Fruit fly (Drosophila melanogaster) whole organism, pupa: ENCODE results near the gene alpha-Man-IIa.

ENCODE experiments used
- CG10348 ChIP-seq: fragments of 200-800 bp; sonication (Bioruptor generic); IDR thresholded peaks from 2 replicates; pipeline ENCODE4 v1.3.6; 2022; ENCODE audit warnings: missing biosample characterization, missing genetic modification characterization
- CG12605 ChIP-seq: fragments of 200-800 bp; sonication (Bioruptor generic); IDR thresholded peaks from 2 replicates; pipeline ENCODE4 v1.3.6; 2022; ENCODE audit warnings: missing biosample characterization, missing genetic modification characterization
- CG13204 ChIP-seq: fragments of 200-800 bp; sonication (Bioruptor generic); optimal IDR thresholded peaks from 2 replicates; lab custom pipeline; 2018; ENCODE audit warnings: missing biosample characterization, mild to moderate bottlenecking, missing genetic modification characterization, moderate library complexity
- CG14655 ChIP-seq: fragments of 200-800 bp; sonication (Bioruptor generic); optimal IDR thresholded peaks from 3 replicates; lab custom pipeline; 2017; ENCODE audit warnings: mild to moderate bottlenecking, missing biosample characterization, missing genetic modification reagents, missing genetic modification characterization
- CG15710 ChIP-seq: fragments of 200-800 bp; sonication (Bioruptor generic); optimal IDR thresholded peaks from 2 replicates; lab custom pipeline; 2018; ENCODE audit warnings: missing biosample characterization, mild to moderate bottlenecking, missing genetic modification characterization, moderate library complexity
- CG17806 ChIP-seq: fragments of 200-800 bp; sonication (Bioruptor generic); optimal IDR thresholded peaks from 2 replicates; lab custom pipeline; 2018; ENCODE audit warnings: missing biosample characterization, mild to moderate bottlenecking, missing genetic modification characterization, moderate library complexity
- CG32121 ChIP-seq: fragments of 200-800 bp; sonication (Bioruptor generic); IDR thresholded peaks from 2 replicates; pipeline ENCODE4 v1.3.6; 2022; ENCODE audit warnings: missing biosample characterization, missing genetic modification characterization
- CG34367 ChIP-seq: fragments of 200-800 bp; sonication (Bioruptor generic); optimal IDR thresholded peaks from 2 replicates; lab custom pipeline; 2018; ENCODE audit warnings: missing biosample characterization, mild to moderate bottlenecking, missing genetic modification characterization
- CG4496 ChIP-seq: fragments of 200-800 bp; sonication (Bioruptor generic); IDR thresholded peaks from 3 replicates; pipeline ENCODE4 v1.3.6; 2022; ENCODE audit warnings: missing biosample characterization, missing genetic modification characterization
- CG8159 ChIP-seq: fragments of 200-800 bp; sonication (Bioruptor generic); optimal IDR thresholded peaks from 3 replicates; lab custom pipeline; 2018; ENCODE audit warnings: missing biosample characterization, mild to moderate bottlenecking, missing genetic modification characterization, moderate library complexity
- CG8301 ChIP-seq: fragments of 200-800 bp; sonication (Bioruptor generic); optimal IDR thresholded peaks from 2 replicates; lab custom pipeline; 2018; ENCODE audit warnings: missing biosample characterization, mild to moderate bottlenecking, missing genetic modification characterization
- CG9948 ChIP-seq: fragments of 200-800 bp; sonication (Bioruptor generic); optimal IDR thresholded peaks from 2 replicates; lab custom pipeline; 2018; ENCODE audit warnings: missing biosample characterization, mild to moderate bottlenecking, missing genetic modification characterization, moderate library complexity
- D1 ChIP-seq: fragments of 200-800 bp; sonication (Bioruptor generic); optimal IDR thresholded peaks from 2 replicates; lab custom pipeline; 2018; ENCODE audit warnings: missing biosample characterization, mild to moderate bottlenecking, missing genetic modification characterization, moderate library complexity
- EcR ChIP-seq: fragments of 200-800 bp; sonication (Bioruptor generic); optimal IDR thresholded peaks from 3 replicates; lab custom pipeline; 2019; ENCODE audit warnings: missing biosample characterization, missing genetic modification characterization, mild to moderate bottlenecking, moderate library complexity, missing genetic modification reagents
- Ets98B ChIP-seq: fragments of 200-800 bp; sonication (Bioruptor generic); IDR thresholded peaks from 2 replicates; pipeline ENCODE4 v1.3.6; 2022; ENCODE audit warnings: missing biosample characterization, missing genetic modification characterization
- Pif1A ChIP-seq: fragments of 200-800 bp; sonication (Bioruptor generic); optimal IDR thresholded peaks from 3 replicates; lab custom pipeline; 2016; ENCODE audit warnings: missing biosample characterization, missing genetic modification characterization
- Pif1B ChIP-seq: fragments of 200-800 bp; sonication (Bioruptor generic); optimal IDR thresholded peaks from 3 replicates; lab custom pipeline; 2016; ENCODE audit warnings: missing biosample characterization, missing genetic modification characterization
- Snoo ChIP-seq: fragments of 200-800 bp; sonication (Bioruptor generic); optimal IDR thresholded peaks from 3 replicates; lab custom pipeline; 2017; ENCODE audit warnings: missing biosample characterization, mild to moderate bottlenecking, missing genetic modification characterization, inconsistent platforms
- fd96Ca ChIP-seq: fragments of 200-800 bp; sonication (Bioruptor generic); IDR thresholded peaks from 3 replicates; pipeline ENCODE4 v1.3.6; 2022; ENCODE audit warnings: missing biosample characterization, missing genetic modification characterization
- gl ChIP-seq: fragments of 200-800 bp; sonication (Bioruptor generic); optimal IDR thresholded peaks from 2 replicates; lab custom pipeline; 2018; ENCODE audit warnings: missing biosample characterization, mild to moderate bottlenecking, missing genetic modification characterization
- rn ChIP-seq: fragments of 200-800 bp; sonication (Bioruptor generic); IDR thresholded peaks from 2 replicates; pipeline ENCODE4 v1.3.6; 2022; ENCODE audit warnings: missing biosample characterization, missing genetic modification characterization

Gene alpha-Man-IIa

dm6 chr3R:9433270-9433669 is 20.9 kb downstream of the alpha-Man-IIa start:
- TF ChIP-seq Snoo (no peak), Pif1B (GFP tag; lab: Kevin White, UChicago) (no peak), CG13204 (GFP tag; lab: Kevin White, UChicago) (no peak), CG34367 (tag; lab: Kevin White, UChicago) (no peak), CG32121 (GFP tag; lab: Robert Waterston, UW) (no peak), CG15710 (no peak), CG4496 (GFP tag; lab: Robert Waterston, UW) (no peak), CG10348 (no peak), CG12605 (no peak), rn (no peak), Ets98B (GFP tag; lab: Robert Waterston, UW) (no peak)

dm6 chr3R:9433774-9434173 is 21.4 kb downstream of the alpha-Man-IIa start:
- TF ChIP-seq CG15710: no peak

dm6 chr3R:9434543-9435407 is 22.4 kb downstream of the alpha-Man-IIa start:
- TF ChIP-seq D1 (tag; lab: Kevin White, UChicago) (no peak), CG10348 (peak; percentile 52; the same call in 1 of the 2 replicates), Ets98B (GFP tag; lab: Robert Waterston, UW) (peak; percentile 89), EcR (GFP tag; lab: Kevin White, UChicago) (no peak), rn (peak; percentile 76), Pif1B (GFP tag; lab: Kevin White, UChicago) (no peak), CG15710 (peak; percentile 35), CG8159 (tag; lab: Kevin White, UChicago) (peak; percentile 45), CG9948 (tag; lab: Kevin White, UChicago) (peak; percentile 51), CG4496 (GFP tag; lab: Robert Waterston, UW) (peak; percentile 92), fd96Ca (peak; percentile 63; the same call in 2 of the 3 replicates), Snoo (no peak), Pif1A (GFP tag; lab: Kevin White, UChicago) (peak; percentile 56), CG8301 (tag; lab: Kevin White, UChicago) (peak; percentile 77), CG17806 (tag; lab: Kevin White, UChicago) (peak; percentile 57), CG32121 (GFP tag; lab: Robert Waterston, UW) (peak; percentile 93), CG12605 (peak; percentile 49; the same call in 1 of the 2 replicates), gl (no peak), CG14655 (GFP tag; lab: Kevin White, UChicago) (peak; percentile 60), CG13204 (GFP tag; lab: Kevin White, UChicago) (no peak), CG34367 (tag; lab: Kevin White, UChicago) (no peak)
- TF ChIP-seq, all 21 proteins: peak for 14

- TF ChIP-seq Snoo: no peak
- TF ChIP-seq D1 (tag; lab: Kevin White, UChicago): no peak
- no peak for TF ChIP-seq CG14655 (GFP tag; lab: Kevin White, UChicago)
- no peak for TF ChIP-seq CG32121 (GFP tag; lab: Robert Waterston, UW)
- no peak for TF ChIP-seq CG12605
- TF ChIP-seq CG8301 (tag; lab: Kevin White, UChicago): no peak
- TF ChIP-seq Pif1A (GFP tag; lab: Kevin White, UChicago): no peak
- TF ChIP-seq CG10348: no peak
- no peak for TF ChIP-seq CG9948 (tag; lab: Kevin White, UChicago)
- TF ChIP-seq CG34367 (tag; lab: Kevin White, UChicago): no peak
- TF ChIP-seq gl: no peak
- TF ChIP-seq CG15710: no peak
- no peak for TF ChIP-seq fd96Ca
- TF ChIP-seq Pif1B (GFP tag; lab: Kevin White, UChicago): no peak
- TF ChIP-seq CG17806 (tag; lab: Kevin White, UChicago): no peak
- TF ChIP-seq CG13204 (GFP tag; lab: Kevin White, UChicago): no peak
- TF ChIP-seq CG4496 (GFP tag; lab: Robert Waterston, UW): no peak
- no peak for TF ChIP-seq rn
- no peak for TF ChIP-seq Ets98B (GFP tag; lab: Robert Waterston, UW)
Measured at dm6 chr3R:9435898-9436297, 23.6 kb downstream of the alpha-Man-IIa start.

dm6 chr3R:9436358-9436972 is 24.1 kb downstream of the alpha-Man-IIa start:
- TF ChIP-seq Pif1B (GFP tag; lab: Kevin White, UChicago) (no peak), CG34367 (tag; lab: Kevin White, UChicago) (no peak), CG4496 (GFP tag; lab: Robert Waterston, UW) (0 out of 3 replicates have a peak, but pooled peaks have one; percentile 41), Snoo (no peak), Ets98B (GFP tag; lab: Robert Waterston, UW) (peak; percentile 7; the same call in 1 of the 2 replicates)

- TF ChIP-seq Pif1B (GFP tag; lab: Kevin White, UChicago) (no peak), fd96Ca (no peak), Pif1A (GFP tag; lab: Kevin White, UChicago) (no peak), CG17806 (tag; lab: Kevin White, UChicago) (no peak), CG10348 (no peak), CG34367 (tag; lab: Kevin White, UChicago) (no peak)
Measured at dm6 chr3R:9437618-9438017, 25.3 kb downstream of the alpha-Man-IIa start.
